Fruit fly (Drosophila melanogaster): ENCODE data around the gene Nep1.

The Nep1 gene

DNA sequence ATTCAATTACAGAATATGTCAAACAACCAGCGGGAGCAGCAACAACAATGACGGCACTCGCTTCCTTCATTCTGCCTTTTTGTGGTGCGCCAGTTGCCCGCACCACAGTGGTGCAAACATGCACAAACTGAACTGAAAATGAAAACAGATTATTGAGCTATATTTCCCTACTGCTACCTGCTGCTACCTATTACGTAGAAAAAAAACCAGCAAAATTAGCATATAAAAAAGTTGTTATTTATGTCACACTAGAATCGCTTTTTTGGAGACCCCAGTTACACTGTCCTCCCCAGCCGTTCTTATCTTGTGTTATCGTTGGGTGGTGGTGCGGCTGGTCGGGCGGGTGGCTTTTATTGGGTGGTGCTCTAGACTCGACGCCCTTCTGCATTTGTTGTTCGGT lies 6.6 kb downstream of the Nep1 start (continued):
- TF ChIP-seq Ets97D (GFP tag; optimal IDR thresholded peaks at IDR 0.05) (peak; percentile 37), CG2202 (tag; optimal IDR thresholded peaks at IDR 0.05) (no peak), rib (GFP tag; IDR thresholded peaks at IDR 0.05) (peak; percentile 72; the same call in 1 of the 2 replicates), CG9932 (GFP tag; IDR thresholded peaks at IDR 0.05) (peak; percentile 76), CG14667 (GFP tag; IDR thresholded peaks at IDR 0.05) (peak; percentile 84), Ptx1 (GFP tag; IDR thresholded peaks at IDR 0.05) (peak; percentile 92), ap (GFP tag; IDR thresholded peaks at IDR 0.05) (peak; percentile 76), CG3995 (GFP tag; optimal IDR thresholded peaks at IDR 0.05) (no peak), CG10267 (tag; optimal IDR thresholded peaks at IDR 0.05) (peak; percentile 58), fd3F (GFP tag; optimal IDR thresholded peaks at IDR 0.05) (peak; percentile 39), Xbp1 (GFP tag; optimal IDR thresholded peaks at IDR 0.05) (peak; percentile 83), corto (GFP tag; optimal IDR thresholded peaks at IDR 0.05) (peak; percentile 11), Six4 (GFP tag; optimal IDR thresholded peaks at IDR 0.05) (peak; percentile 65), Dip2 (GFP tag; IDR thresholded peaks at IDR 0.05) (no peak), unc-4 (GFP tag; IDR thresholded peaks at IDR 0.05; ENCODE audit: partially characterized antibody) (no peak), CG8478 (optimal IDR thresholded peaks at IDR 0.05) (no peak), Blimp-1 (GFP tag; optimal IDR thresholded peaks at IDR 0.05) (peak; percentile 81), zfh1 (GFP tag; IDR thresholded peaks at IDR 0.05) (peak; percentile 89), CG6813 (GFP tag; optimal IDR thresholded peaks at IDR 0.05) (peak; percentile 79), CG11560 (tag; IDR thresholded peaks at IDR 0.05) (peak; percentile 67; the same call in 2 of the 3 replicates), Atf6 (GFP tag; IDR thresholded peaks at IDR 0.05) (peak; percentile 86), chm (GFP tag; IDR thresholded peaks at IDR 0.05) (peak; percentile 88), Med (GFP tag) (peak; percentile 97), bigmax (GFP tag; optimal IDR thresholded peaks at IDR 0.05) (no peak), kah (GFP tag; optimal IDR thresholded peaks at IDR 0.05) (peak; percentile 9), gt (GFP tag; IDR thresholded peaks at IDR 0.05) (peak; percentile 66; the same call in 1 of the 2 replicates), CG1647 (GFP tag; optimal IDR thresholded peaks at IDR 0.05) (peak; percentile 70), CG2889 (GFP tag; IDR thresholded peaks at IDR 0.05) (peak; percentile 87), slp2 (GFP tag; optimal IDR thresholded peaks at IDR 0.05) (peak; percentile 69), CG3281 (GFP tag; optimal IDR thresholded peaks at IDR 0.05) (peak; percentile 78), pum (GFP tag; optimal IDR thresholded peaks at IDR 0.05) (peak; percentile 80), dmrt11E (tag; optimal IDR thresholded peaks at IDR 0.05) (peak; percentile 49), seq (GFP tag; IDR thresholded peaks at IDR 0.05) (peak; percentile 66), stwl (tag; optimal IDR thresholded peaks at IDR 0.05) (no peak), NfI (GFP tag; optimal IDR thresholded peaks at IDR 0.05) (peak; percentile 72), CG4730 (GFP tag; IDR thresholded peaks at IDR 0.05) (peak; percentile 85), CG14965 (GFP tag; optimal IDR thresholded peaks at IDR 0.05; ENCODE audit: borderline replicate concordance) (peak; percentile 12), CG30431 (GFP tag; optimal IDR thresholded peaks at IDR 0.05) (peak; percentile 61), Stat92E (GFP tag; optimal IDR thresholded peaks at IDR 0.05) (no peak), ssp (GFP tag; IDR thresholded peaks at IDR 0.05) (peak; percentile 80), CG17912 (GFP tag; optimal IDR thresholded peaks at IDR 0.05) (no peak), CG14441 (GFP tag; IDR thresholded peaks at IDR 0.05) (peak; percentile 94), Ssrp (tag; optimal IDR thresholded peaks at IDR 0.05) (peak; percentile 72), HmgD (GFP tag; optimal IDR thresholded peaks at IDR 0.05) (peak; percentile 47), Dbx (GFP tag; IDR thresholded peaks at IDR 0.05) (peak; percentile 83), CG11695 (GFP tag; IDR thresholded peaks at IDR 0.05) (peak; percentile 92), tap (tag; optimal IDR thresholded peaks at IDR 0.05) (peak; percentile 65), CG34224 (GFP tag; IDR thresholded peaks at IDR 0.05; ENCODE audit: partially characterized antibody) (no peak), grn (GFP tag; optimal IDR thresholded peaks at IDR 0.05) (peak; percentile 54), amos (GFP tag; IDR thresholded peaks at IDR 0.05; ENCODE audit: partially characterized antibody) (no peak), lov (optimal IDR thresholded peaks at IDR 0.05) (no peak), lov (GFP tag; IDR thresholded peaks at IDR 0.05) (peak; percentile 85; the same call in 2 of the 3 replicates)
